Worm (Caenorhabditis elegans): ENCODE data around the gene rap-2.

The rap-2 gene

ce11 chrV:15071015-15071810 is 7.3 kb upstream of the rap-2 start, which contains the start of gene unc-76 (continued):
- TF ChIP-seq duxl-1 (tag; optimal IDR thresholded peaks at IDR 0.05; ENCODE audit: poor library complexity) (no peak), unc-130 (GFP tag; optimal IDR thresholded peaks at IDR 0.05) (no peak), egl-27 (tag; optimal IDR thresholded peaks at IDR 0.05) (no peak), spr-3 (GFP tag; optimal IDR thresholded peaks at IDR 0.05) (no peak), set-16 (GFP tag; IDR thresholded peaks at IDR 0.05) (no peak; the same call in 1 of the 2 replicates), nhr-42 (GFP tag; IDR thresholded peaks at IDR 0.05) (no peak), daf-19 (GFP tag; conservative IDR thresholded peaks at IDR 0.05) (no peak), attf-4 (tag; optimal IDR thresholded peaks at IDR 0.05) (no peak), zag-1 (tag; optimal IDR thresholded peaks at IDR 0.05) (peak; percentile 56), dmd-9 (GFP tag; IDR thresholded peaks at IDR 0.05) (no peak), fkh-10 (GFP tag; optimal IDR thresholded peaks at IDR 0.05) (peak; percentile 92), daf-12 (tag; optimal IDR thresholded peaks at IDR 0.05) (no peak), zfp-2 (tag; optimal IDR thresholded peaks at IDR 0.05) (no peak), lin-15B (tag; optimal IDR thresholded peaks at IDR 0.05) (no peak), T20F7.1 (GFP tag; optimal IDR thresholded peaks at IDR 0.05) (no peak), ztf-11 (tag; optimal IDR thresholded peaks at IDR 0.05) (no peak), vab-7 (GFP tag; IDR thresholded peaks at IDR 0.05) (no peak), ZK546.5 (tag; optimal IDR thresholded peaks at IDR 0.05) (no peak), lin-13 (GFP tag; optimal IDR thresholded peaks at IDR 0.05) (peak; percentile 55), ceh-82 (tag; optimal IDR thresholded peaks at IDR 0.05) (no peak), F37D6.2 (tag; optimal IDR thresholded peaks at IDR 0.05) (peak; percentile 78), lin-39 (tag; optimal IDR thresholded peaks at IDR 0.05) (peak; percentile 80), nhr-6 (tag; optimal IDR thresholded peaks at IDR 0.05) (peak; percentile 87), Y75B8A.6 (GFP tag; IDR thresholded peaks at IDR 0.05) (no peak), hmg-1.1 (GFP tag; IDR thresholded peaks at IDR 0.05) (peak; percentile 74), jun-1 (tag; optimal IDR thresholded peaks at IDR 0.05) (no peak), R02D3.7 (tag; optimal IDR thresholded peaks at IDR 0.05) (no peak), aha-1 (tag) (peak; percentile 95), zip-11 (GFP tag; IDR thresholded peaks at IDR 0.05) (no peak), F49E8.2 (tag; optimal IDR thresholded peaks at IDR 0.05; ENCODE audit: borderline replicate concordance) (no peak), nhr-102 (tag; optimal IDR thresholded peaks at IDR 0.05) (no peak), lim-7 (GFP tag; IDR thresholded peaks at IDR 0.05) (no peak), daf-8 (GFP tag; IDR thresholded peaks at IDR 0.05) (no peak), hlh-11 (tag; optimal IDR thresholded peaks at IDR 0.05) (peak; percentile 68), hif-1 (tag; optimal IDR thresholded peaks at IDR 0.05) (peak in 1 of 2 experiments; percentile 47), tag-97 (GFP tag; IDR thresholded peaks at IDR 0.05) (no peak), pha-4 (GFP tag; IDR thresholded peaks at IDR 0.05) (peak; percentile 23; the same call in 1 of the 2 replicates), pha-4 (tag; optimal IDR thresholded peaks at IDR 0.05) (peak; percentile 20), arid-1 (GFP tag; conservative IDR thresholded peaks at IDR 0.05) (0 out of 2 replicates have a peak, but pooled peaks have one; percentile 32), ceh-62 (tag; optimal IDR thresholded peaks at IDR 0.05) (no peak), mxl-2 (GFP tag; conservative IDR thresholded peaks at IDR 0.05) (no peak), unc-62 (GFP tag; optimal IDR thresholded peaks at IDR 0.05 in 1 of 2) (peak in 1 of 2 experiments; percentile 98), unc-62 (tag; optimal IDR thresholded peaks at IDR 0.05) (no peak), T26A8.4 (GFP tag; IDR thresholded peaks at IDR 0.05) (peak; percentile 41; the same call in 1 of the 2 replicates), ctbp-1 (GFP tag; IDR thresholded peaks at IDR 0.05) (peak; percentile 72), ces-1 (GFP tag; optimal IDR thresholded peaks at IDR 0.05) (peak; percentile 56), ceh-20 (GFP tag; IDR thresholded peaks at IDR 0.05) (peak; percentile 55), pqm-1 (tag; optimal IDR thresholded peaks at IDR 0.05) (no peak), madf-9 (GFP tag; conservative IDR thresholded peaks at IDR 0.05) (no peak), ceh-44 (GFP tag; IDR thresholded peaks at IDR 0.05) (no peak), lsy-2 (tag; optimal IDR thresholded peaks at IDR 0.05) (peak; percentile 42 to 76)

Data from whole organism, L4 larva.